Worm (Caenorhabditis elegans) whole organism, late embryonic: Measurements from ENCODE around the gene str-99.

ENCODE experiments used
- C08G9.2 ChIP-seq: sonication (generic microtip); optimal IDR thresholded peaks from 2 replicates; lab custom pipeline; 2016; ENCODE audit warnings: mild to moderate bottlenecking, missing genetic modification characterization, moderate library complexity, missing compliant biosample characterization
- K09A11.1 ChIP-seq: sonication (generic microtip); optimal IDR thresholded peaks from 2 replicates; lab custom pipeline; 2017; ENCODE audit warnings: antibody characterized with exemption, mild to moderate bottlenecking, missing genetic modification characterization, missing compliant biosample characterization; ENCODE audit not compliant: insufficient read depth
- T23F11.4 ChIP-seq: fragments of 200-800 bp; sonication (Bioruptor generic); optimal IDR thresholded peaks from 2 replicates; lab custom pipeline; 2018; ENCODE audit warnings: mild to moderate bottlenecking, missing genetic modification characterization, missing compliant biosample characterization
- ahr-1 ChIP-seq: sonication (generic microtip); optimal IDR thresholded peaks from 2 replicates; lab custom pipeline; 2016; ENCODE audit warnings: missing genetic modification characterization, missing compliant biosample characterization
- ama-1 ChIP-seq: fragments of 150-350 bp; optimal IDR thresholded peaks from 2 replicates; lab custom pipeline; 2014
- ceh-2 ChIP-seq: sonication (generic microtip); optimal IDR thresholded peaks from 2 replicates; lab custom pipeline; 2016; ENCODE audit warnings: missing genotype, missing genetic modification characterization, missing compliant biosample characterization
- ceh-22 ChIP-seq: sonication (generic microtip); optimal IDR thresholded peaks from 2 replicates; lab custom pipeline; 2017; ENCODE audit warnings: missing biosample characterization, missing genetic modification characterization
- ceh-24 ChIP-seq: sonication (generic microtip); optimal IDR thresholded peaks from 2 replicates; lab custom pipeline; 2016; ENCODE audit warnings: mild to moderate bottlenecking, missing genetic modification characterization, missing compliant biosample characterization
- ceh-31 ChIP-seq: sonication (generic microtip); optimal IDR thresholded peaks from 2 replicates; lab custom pipeline; 2016; ENCODE audit warnings: missing genetic modification characterization, missing compliant biosample characterization
- ceh-45 ChIP-seq: fragments of 200-800 bp; sonication (Bioruptor generic); IDR thresholded peaks from 2 replicates; pipeline ENCODE4 v1.3.6; 2022; ENCODE audit warnings: missing genetic modification reagents, missing genetic modification characterization, missing compliant biosample characterization
- ceh-48 ChIP-seq: sonication (generic microtip); optimal IDR thresholded peaks from 2 replicates; lab custom pipeline; 2016; ENCODE audit warnings: missing genetic modification characterization, inconsistent platforms, missing compliant biosample characterization
- ceh-9 ChIP-seq: sonication (generic microtip); optimal IDR thresholded peaks from 2 replicates; lab custom pipeline; 2016; ENCODE audit warnings: mild to moderate bottlenecking, missing genetic modification characterization, inconsistent platforms, missing compliant biosample characterization
- dve-1 ChIP-seq: sonication (generic microtip); optimal IDR thresholded peaks from 2 replicates; lab custom pipeline; 2017; ENCODE audit warnings: antibody characterized with exemption, mild to moderate bottlenecking, missing genetic modification characterization, missing compliant biosample characterization
- elt-2 ChIP-seq: sonication (generic microtip); optimal IDR thresholded peaks from 2 replicates; lab custom pipeline; 2016; ENCODE audit warnings: missing genetic modification reagents, missing genetic modification characterization, missing compliant biosample characterization
- ets-4 ChIP-seq: sonication (generic microtip); optimal IDR thresholded peaks from 2 replicates; lab custom pipeline; 2016; ENCODE audit warnings: missing genetic modification characterization, missing compliant biosample characterization
- hlh-13 ChIP-seq: fragments of 200-800 bp; sonication (Bioruptor generic); optimal IDR thresholded peaks from 2 replicates; lab custom pipeline; 2018; ENCODE audit warnings: mild to moderate bottlenecking, missing genetic modification characterization, missing compliant biosample characterization
- hlh-30 ChIP-seq: sonication (generic microtip); optimal IDR thresholded peaks from 2 replicates; lab custom pipeline; 2017; ENCODE audit warnings: antibody characterized with exemption, missing genetic modification characterization, missing compliant biosample characterization; ENCODE audit not compliant: insufficient read depth
- odd-2 ChIP-seq: sonication (generic microtip); optimal IDR thresholded peaks from 2 replicates; lab custom pipeline; 2017; ENCODE audit warnings: antibody characterized with exemption, mild to moderate bottlenecking, missing genetic modification characterization, missing compliant biosample characterization
- pat-9 ChIP-seq: fragments of 200-800 bp; sonication (Bioruptor generic); optimal IDR thresholded peaks from 2 replicates; lab custom pipeline; 2018; ENCODE audit warnings: mild to moderate bottlenecking, missing genetic modification characterization, moderate library complexity, missing compliant biosample characterization
- pax-1 ChIP-seq: fragments of 150-350 bp; optimal IDR thresholded peaks from 2 replicates; lab custom pipeline; 2014; ENCODE audit warnings: missing biosample characterization, missing genetic modification characterization
- ref-2 ChIP-seq: sonication (generic microtip); optimal IDR thresholded peaks from 2 replicates; lab custom pipeline; 2016; ENCODE audit warnings: missing genetic modification characterization, missing compliant biosample characterization
- sox-2 ChIP-seq: fragments of 200-800 bp; sonication (Bioruptor generic); IDR thresholded peaks from 2 replicates; pipeline ENCODE4 v1.3.6; 2022; ENCODE audit warnings: missing genetic modification reagents, missing genetic modification characterization, missing compliant biosample characterization
- sox-4 ChIP-seq: sonication (generic microtip); optimal IDR thresholded peaks from 2 replicates; lab custom pipeline; 2017; ENCODE audit warnings: mild to moderate bottlenecking, missing genetic modification characterization, inconsistent platforms, missing compliant biosample characterization
- tbx-7 ChIP-seq: sonication (generic microtip); optimal IDR thresholded peaks from 2 replicates; lab custom pipeline; 2016; ENCODE audit warnings: missing genotype, missing genetic modification characterization, missing compliant biosample characterization
- unc-86 ChIP-seq: sonication (generic microtip); optimal IDR thresholded peaks from 2 replicates; lab custom pipeline; 2016; ENCODE audit warnings: missing genetic modification characterization, missing compliant biosample characterization
- zip-5 ChIP-seq: sonication (generic microtip); optimal IDR thresholded peaks from 2 replicates; lab custom pipeline; 2016; ENCODE audit warnings: missing genetic modification characterization, missing compliant biosample characterization

str-99 gene

ce11 chrV:16120499-16120898 lies 37.8 kb downstream of the str-99 start:
- no peak for TF ChIP-seq K09A11.1

DNA sequence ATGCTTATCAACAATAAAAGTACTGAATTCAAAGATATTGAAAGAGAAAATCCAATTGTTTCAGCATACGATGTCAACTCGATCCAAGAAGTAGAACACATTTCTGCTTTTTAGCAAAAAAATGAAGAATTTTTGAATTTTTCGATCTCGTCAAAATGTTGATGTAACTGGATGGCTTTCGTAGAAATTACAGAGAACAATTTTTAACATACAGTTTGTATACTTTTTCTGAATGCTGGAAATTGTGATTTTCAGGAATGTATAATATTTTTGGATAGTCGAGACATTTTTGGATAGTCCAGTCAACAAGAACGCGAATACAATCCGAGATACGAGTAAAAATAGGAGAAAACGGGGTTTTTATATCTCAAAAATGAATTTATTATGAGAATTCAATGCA lies 39.7 kb downstream of the str-99 start, which contains the start of gene str-103:
Gene str-103 (minus strand): TSS at position 101 of the 400 bp plus-strand sequence.
- no peak for TF ChIP-seq ref-2
- TF ChIP-seq sox-2 (GFP tag; lab: Robert Waterston, UW): no peak
- no peak for TF ChIP-seq C08G9.2
- no peak for TF ChIP-seq ceh-31 (tag; lab: Kevin White, UChicago)
- no peak for TF ChIP-seq ets-4
- TF ChIP-seq hlh-13: no peak
- TF ChIP-seq elt-2: no peak
- TF ChIP-seq pat-9: no peak
- TF ChIP-seq T23F11.4 (GFP tag; lab: Kevin White, UChicago): no peak
- TF ChIP-seq zip-5 (tag; lab: Kevin White, UChicago): no peak
- no peak for TF ChIP-seq ceh-45
- no peak for TF ChIP-seq ceh-22 (tag; lab: Kevin White, UChicago)
- TF ChIP-seq sox-4 (tag; lab: Kevin White, UChicago): no peak
- TF ChIP-seq dve-1 (tag; lab: Kevin White, UChicago): no peak

ce11 chrV:16115381-16115780 lies 42.9 kb downstream of the str-99 start, which contains the start of gene str-25:
Gene str-25 (plus strand): TSS chrV:16115681.
- TF ChIP-seq tbx-7 (tag; lab: Kevin White, UChicago): no peak
- no peak for TF ChIP-seq ama-1
- TF ChIP-seq odd-2 (tag; lab: Kevin White, UChicago): no peak
- TF ChIP-seq ahr-1 (tag; lab: Kevin White, UChicago): no peak
- no peak for TF ChIP-seq ceh-24
- TF ChIP-seq, all 69 proteins: peak for 0

DNA sequence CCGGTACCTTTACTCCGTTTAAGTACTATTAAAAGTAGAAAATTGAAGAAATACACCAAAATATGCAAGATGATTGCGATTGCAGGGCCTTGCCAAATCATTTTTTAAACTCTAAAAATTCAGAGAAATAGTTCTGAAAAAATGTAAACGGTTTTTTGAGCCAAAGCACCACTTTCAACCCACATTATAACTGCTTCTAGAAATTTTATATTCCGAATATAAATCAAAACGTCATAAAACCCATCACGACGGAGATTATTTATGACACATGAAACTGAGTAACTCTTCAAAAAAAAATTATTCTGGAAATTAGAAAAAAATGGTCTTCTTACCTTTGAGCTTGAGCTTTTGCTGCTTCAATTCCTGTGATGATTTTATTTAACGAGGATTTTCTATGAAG lies 44.1 kb downstream of the str-99 start, which contains the start of gene srxa-16:
Gene srxa-16 (minus strand): TSS at position 101 of the 400 bp plus-strand sequence.
- TF ChIP-seq sox-2 (GFP tag; lab: Robert Waterston, UW): no peak
- no peak for TF ChIP-seq elt-2
- no peak for TF ChIP-seq pax-1
- TF ChIP-seq hlh-30: no peak
- no peak for TF ChIP-seq unc-86 (tag; lab: Kevin White, UChicago)
- TF ChIP-seq hlh-13: no peak
- TF ChIP-seq ceh-2 (tag; lab: Kevin White, UChicago): no peak
- TF ChIP-seq pat-9: no peak
- TF ChIP-seq sox-4 (tag; lab: Kevin White, UChicago): no peak
- TF ChIP-seq ceh-9 (tag; lab: Kevin White, UChicago): no peak
- no peak for TF ChIP-seq ceh-48 (tag; lab: Kevin White, UChicago)
